Worm (Caenorhabditis elegans) whole organism, late embryonic: Measurements from ENCODE around the gene W03B1.9.

Experiments
- C08G9.2 ChIP-seq: sonication (generic microtip); optimal IDR thresholded peaks from 2 replicates; lab custom pipeline; 2016; ENCODE audit warnings: mild to moderate bottlenecking, missing genetic modification characterization, moderate library complexity, missing compliant biosample characterization
- Y22D7AL.16 ChIP-seq: sonication (generic microtip); optimal IDR thresholded peaks from 2 replicates; lab custom pipeline; 2016; ENCODE audit warnings: missing genetic modification characterization, missing compliant biosample characterization
- ceh-19 ChIP-seq: fragments of 200-800 bp; sonication (Bioruptor generic); optimal IDR thresholded peaks from 2 replicates; lab custom pipeline; 2018; ENCODE audit warnings: mild to moderate bottlenecking, missing genetic modification characterization, missing compliant biosample characterization
- ceh-31 ChIP-seq: sonication (generic microtip); optimal IDR thresholded peaks from 2 replicates; lab custom pipeline; 2016; ENCODE audit warnings: missing genetic modification characterization, missing compliant biosample characterization
- ceh-9 ChIP-seq: sonication (generic microtip); optimal IDR thresholded peaks from 2 replicates; lab custom pipeline; 2016; ENCODE audit warnings: mild to moderate bottlenecking, missing genetic modification characterization, inconsistent platforms, missing compliant biosample characterization
- fkh-10 ChIP-seq: fragments of 150-350 bp; optimal IDR thresholded peaks from 2 replicates; lab custom pipeline; 2014; ENCODE audit warnings: missing biosample characterization, missing genetic modification reagents, missing genetic modification characterization
- hlh-13 ChIP-seq: fragments of 200-800 bp; sonication (Bioruptor generic); optimal IDR thresholded peaks from 2 replicates; lab custom pipeline; 2018; ENCODE audit warnings: mild to moderate bottlenecking, missing genetic modification characterization, missing compliant biosample characterization
- hlh-30 ChIP-seq: sonication (generic microtip); optimal IDR thresholded peaks from 2 replicates; lab custom pipeline; 2017; ENCODE audit warnings: antibody characterized with exemption, missing genetic modification characterization, missing compliant biosample characterization; ENCODE audit not compliant: insufficient read depth
- hlh-8 ChIP-seq: sonication (generic microtip); optimal IDR thresholded peaks from 2 replicates; lab custom pipeline; 2016; ENCODE audit warnings: missing genotype, missing genetic modification characterization, missing compliant biosample characterization
- madf-2 ChIP-seq: sonication (generic microtip); optimal IDR thresholded peaks from 2 replicates; lab custom pipeline; 2017; ENCODE audit warnings: missing genetic modification characterization, missing compliant biosample characterization
- mec-3 ChIP-seq: sonication (generic microtip); optimal IDR thresholded peaks from 2 replicates; lab custom pipeline; 2016; ENCODE audit warnings: borderline replicate concordance, missing genetic modification characterization, missing compliant biosample characterization
- npax-4 ChIP-seq: sonication (generic microtip); optimal IDR thresholded peaks from 2 replicates; lab custom pipeline; 2016; ENCODE audit warnings: missing genetic modification characterization, missing compliant biosample characterization
- odd-2 ChIP-seq: sonication (generic microtip); optimal IDR thresholded peaks from 2 replicates; lab custom pipeline; 2017; ENCODE audit warnings: antibody characterized with exemption, mild to moderate bottlenecking, missing genetic modification characterization, missing compliant biosample characterization
- pat-9 ChIP-seq: fragments of 200-800 bp; sonication (Bioruptor generic); optimal IDR thresholded peaks from 2 replicates; lab custom pipeline; 2018; ENCODE audit warnings: mild to moderate bottlenecking, missing genetic modification characterization, moderate library complexity, missing compliant biosample characterization
- pqm-1 ChIP-seq: sonication (generic microtip); optimal IDR thresholded peaks from 2 replicates; lab custom pipeline; 2016; ENCODE audit warnings: missing genetic modification characterization, missing compliant biosample characterization
- sdc-2 ChIP-seq: sonication (generic microtip); optimal IDR thresholded peaks from 2 replicates; lab custom pipeline; 2016; ENCODE audit warnings: missing genotype, missing genetic modification characterization, missing compliant biosample characterization
- syd-9 ChIP-seq: sonication (generic microtip); optimal IDR thresholded peaks from 2 replicates; lab custom pipeline; 2016; ENCODE audit warnings: mild to moderate bottlenecking, missing genetic modification characterization, moderate library complexity, missing compliant biosample characterization
- tbx-2 ChIP-seq: sonication (generic microtip); optimal IDR thresholded peaks from 2 replicates; lab custom pipeline; 2016; ENCODE audit warnings: missing genetic modification characterization, missing compliant biosample characterization
- unc-3 ChIP-seq, 2 experiments: fragments of 200-800 bp in 1 of 2; sonication (Bioruptor generic) in 1 of 2; sonication (generic microtip) in 1 of 2; conservative IDR thresholded peaks in 1 of 2; optimal IDR thresholded peaks in 1 of 2; 2 replicates each; pipeline versions ENCODE4 v1.3.6 to Lab custom; 2016 to 2022; ENCODE audit warnings: missing compliant biosample characterization in 2 of 2, missing genetic modification characterization in 2 of 2, missing genetic modification reagents in 1 of 2

W03B1.9 gene

DNA sequence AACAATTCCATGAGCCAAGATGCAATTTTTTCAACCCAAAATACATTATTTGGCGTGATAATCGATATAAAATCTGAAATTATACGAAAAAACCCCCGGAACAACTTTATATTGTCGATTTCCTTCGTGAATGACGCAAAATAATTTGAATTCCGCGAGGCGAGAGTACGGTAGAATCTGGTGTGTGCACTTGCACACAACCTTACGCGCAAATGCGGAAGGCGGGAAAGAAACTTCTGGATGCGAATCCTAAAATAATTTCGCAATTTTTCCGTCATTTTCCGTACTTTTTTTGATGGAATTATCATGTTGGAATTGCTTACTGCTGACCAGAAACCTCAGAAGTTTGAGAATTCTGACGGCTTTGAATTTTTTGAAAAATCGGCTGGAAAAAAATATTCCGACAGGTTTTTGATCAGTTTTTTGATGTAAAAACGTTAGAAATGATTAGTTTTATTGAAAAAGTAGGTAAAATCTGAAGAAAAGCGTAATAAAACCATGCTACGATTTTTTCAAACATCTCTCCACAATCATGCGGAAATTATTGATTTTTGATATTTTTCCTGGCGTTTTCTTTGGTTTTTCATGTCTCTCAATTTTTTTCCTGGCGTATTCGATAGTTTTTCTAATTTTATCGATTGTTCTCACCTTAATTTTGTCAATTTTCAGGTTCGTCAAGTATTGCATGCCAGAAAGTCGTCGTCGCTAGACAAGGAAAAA, 49.4 kb downstream of the W03B1.9 start, which contains the start of gene set-9:
TSS of gene set-9 (plus strand) at position 670 of the 720 bp plus-strand sequence.
- TF ChIP-seq hlh-8 = no peak
- TF ChIP-seq mec-3 (tag; lab: Kevin White, UChicago) = no peak
- TF ChIP-seq Y22D7AL.16 = no peak
- no peak for TF ChIP-seq pqm-1
- TF ChIP-seq tbx-2 (tag; lab: Kevin White, UChicago) = no peak
- no peak for TF ChIP-seq sdc-2
- no peak for TF ChIP-seq unc-3 (GFP tag; conservative IDR thresholded peaks at IDR 0.05; lab: Robert Waterston, UW)
- TF ChIP-seq unc-3 (tag; optimal IDR thresholded peaks at IDR 0.05; lab: Kevin White, UChicago) = no peak
- TF ChIP-seq syd-9 (tag; lab: Kevin White, UChicago) = no peak
- no peak for TF ChIP-seq ceh-9 (tag; lab: Kevin White, UChicago)
- no peak for TF ChIP-seq madf-2
- no peak for TF ChIP-seq C08G9.2 (tag; lab: Kevin White, UChicago)
- TF ChIP-seq odd-2 = no peak
- TF ChIP-seq hlh-13 (GFP tag; lab: Kevin White, UChicago) = no peak
- TF ChIP-seq ceh-31 = no peak
- TF ChIP-seq npax-4 = no peak
- TF ChIP-seq pat-9 = no peak
- no peak for TF ChIP-seq fkh-10 (GFP tag; lab: Kevin White, UChicago)

DNA sequence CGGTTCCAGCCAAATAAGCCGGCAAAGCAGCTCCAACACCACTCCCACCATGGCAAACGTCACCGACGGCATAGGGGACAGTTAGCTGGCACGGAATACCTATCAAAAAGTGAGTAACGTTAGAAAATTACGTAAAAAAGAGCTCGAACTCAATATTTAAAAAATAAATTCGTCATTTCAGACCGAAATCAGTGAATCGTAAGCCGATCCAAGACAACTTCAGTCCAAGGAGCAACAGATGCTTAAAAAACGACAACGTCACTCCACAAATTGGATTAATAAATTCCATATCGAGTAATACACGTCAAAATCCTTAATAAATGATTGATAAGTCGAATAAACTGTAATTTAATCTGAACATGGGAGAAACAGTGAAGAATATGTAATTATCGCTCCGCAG, 50.5 kb downstream of the W03B1.9 start:
- TF ChIP-seq ceh-19 (GFP tag; lab: Kevin White, UChicago) = no peak
- no peak for TF ChIP-seq pqm-1
- TF ChIP-seq C08G9.2 (tag; lab: Kevin White, UChicago) = no peak
- TF ChIP-seq npax-4 = no peak
- no peak for TF ChIP-seq syd-9 (tag; lab: Kevin White, UChicago)
- TF ChIP-seq hlh-30 (tag; lab: Kevin White, UChicago) = no peak
- TF ChIP-seq, all 69 proteins: peak for 0
